Worm (Caenorhabditis elegans) whole organism, late embryonic: Measurements from ENCODE around the gene Y32B12B.4.

ENCODE experiments used
- ceh-24 ChIP-seq: sonication (generic microtip); optimal IDR thresholded peaks from 2 replicates; lab custom pipeline; 2016; ENCODE audit warnings: mild to moderate bottlenecking, missing genetic modification characterization, missing compliant biosample characterization
- fkh-10 ChIP-seq: fragments of 150-350 bp; optimal IDR thresholded peaks from 2 replicates; lab custom pipeline; 2014; ENCODE audit warnings: missing biosample characterization, missing genetic modification reagents, missing genetic modification characterization
- nfya-1 ChIP-seq: sonication (generic microtip); optimal IDR thresholded peaks from 2 replicates; lab custom pipeline; 2017; ENCODE audit warnings: missing genetic modification characterization, mild to moderate bottlenecking, missing compliant biosample characterization, antibody characterized with exemption, moderate library complexity
- nhr-11 ChIP-seq: fragments of 150-350 bp; optimal IDR thresholded peaks from 2 replicates; lab custom pipeline; 2014; ENCODE audit warnings: missing biosample characterization, missing genetic modification characterization
- npax-4 ChIP-seq: sonication (generic microtip); optimal IDR thresholded peaks from 2 replicates; lab custom pipeline; 2016; ENCODE audit warnings: missing genetic modification characterization, missing compliant biosample characterization
- pqm-1 ChIP-seq: sonication (generic microtip); optimal IDR thresholded peaks from 2 replicates; lab custom pipeline; 2016; ENCODE audit warnings: missing genetic modification characterization, missing compliant biosample characterization
- syd-9 ChIP-seq: sonication (generic microtip); optimal IDR thresholded peaks from 2 replicates; lab custom pipeline; 2016; ENCODE audit warnings: mild to moderate bottlenecking, missing genetic modification characterization, moderate library complexity, missing compliant biosample characterization
- unc-55 ChIP-seq: sonication (generic microtip); optimal IDR thresholded peaks from 2 replicates; lab custom pipeline; 2017; ENCODE audit warnings: missing biosample characterization, missing genetic modification reagents, missing genetic modification characterization
- unc-86 ChIP-seq: sonication (generic microtip); optimal IDR thresholded peaks from 2 replicates; lab custom pipeline; 2016; ENCODE audit warnings: missing genetic modification characterization, missing compliant biosample characterization

- no peak for TF ChIP-seq unc-86
- TF ChIP-seq nfya-1 (tag; lab: Kevin White, UChicago): no peak
- TF ChIP-seq npax-4 (tag; lab: Kevin White, UChicago): no peak
- no peak for TF ChIP-seq fkh-10 (GFP tag; lab: Kevin White, UChicago)
- TF ChIP-seq unc-55 (GFP tag; lab: Kevin White, UChicago): no peak
- TF ChIP-seq ceh-24: no peak
- no peak for TF ChIP-seq syd-9 (tag; lab: Kevin White, UChicago)
- no peak for TF ChIP-seq nhr-11 (tag; lab: Kevin White, UChicago)
- no peak for TF ChIP-seq pqm-1
Observed at ce11 chrV:16582973-16583372, 29.8 kb downstream of the Y32B12B.4 start, which contains the start of gene str-150.
